Worm (Caenorhabditis elegans): Measurements from ENCODE around the gene msp-45.

DNA sequence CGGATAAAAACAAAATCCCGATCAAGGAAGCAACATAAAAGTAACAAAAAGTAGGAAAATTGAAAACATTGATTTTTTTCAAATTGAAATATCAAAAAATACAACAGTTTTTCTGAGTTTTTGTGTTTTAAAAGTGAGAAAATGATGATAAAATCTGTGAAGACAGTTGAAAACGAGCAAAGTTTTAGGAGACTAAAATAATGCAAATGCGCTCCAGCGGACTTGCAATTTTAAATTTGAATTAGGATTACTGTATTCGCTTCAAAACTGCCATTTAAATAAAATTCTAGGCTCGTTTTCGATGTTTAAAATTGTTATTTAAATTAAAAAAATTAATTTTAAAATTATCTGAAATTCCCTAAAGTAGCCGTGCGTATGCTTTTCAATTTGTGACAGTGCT lies 31.1 kb upstream of the msp-45 start:
- no peak for TF ChIP-seq alr-1 (tag; optimal IDR thresholded peaks at IDR 0.05)
- TF ChIP-seq nhr-129 (tag; optimal IDR thresholded peaks at IDR 0.05), result no peak
